Worm (Caenorhabditis elegans): ENCODE measurements around the gene kin-20.
A peak's percentile ranks its signal among the peaks of the same experiment; 100 is the strongest.

Gene kin-20

DNA sequence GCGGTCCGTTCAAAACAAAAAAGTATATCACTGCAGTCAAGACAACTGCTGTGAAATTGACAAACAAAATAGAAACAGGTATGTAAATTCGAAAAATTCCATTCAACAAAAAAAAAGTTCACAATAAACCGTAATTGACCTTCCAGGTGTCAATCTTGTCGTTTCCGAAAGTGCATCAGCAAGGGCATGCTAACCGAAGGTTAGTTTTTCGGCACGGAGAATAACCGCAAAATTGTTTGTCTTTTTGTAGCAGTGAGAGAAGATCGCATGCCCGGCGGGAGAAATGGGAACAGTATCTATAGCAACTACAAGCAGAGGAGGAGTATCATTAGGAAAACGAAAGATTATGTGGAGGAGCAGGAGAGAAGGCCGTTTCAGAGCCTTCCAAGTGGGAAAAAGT is 35.1 kb upstream of the kin-20 start:
- no peak for TF ChIP-seq blmp-1 (tag; optimal IDR thresholded peaks at IDR 0.05)
- no peak for TF ChIP-seq ceh-39 (tag; optimal IDR thresholded peaks at IDR 0.05)
- TF ChIP-seq unc-62 (GFP tag; optimal IDR thresholded peaks at IDR 0.05) = no peak
- TF ChIP-seq ceh-43 (GFP tag; optimal IDR thresholded peaks at IDR 0.05) = no peak
- no peak for TF ChIP-seq nhr-28 (tag; optimal IDR thresholded peaks at IDR 0.05)
- TF ChIP-seq pha-4 (tag; optimal IDR thresholded peaks at IDR 0.05) = no peak
- no peak for TF ChIP-seq nhr-237 (tag; optimal IDR thresholded peaks at IDR 0.05)
- TF ChIP-seq cnd-1 (tag; optimal IDR thresholded peaks at IDR 0.05) = no peak
- no peak for TF ChIP-seq M03D4.4 (tag; optimal IDR thresholded peaks at IDR 0.05)
- TF ChIP-seq hlh-1 (tag; optimal IDR thresholded peaks at IDR 0.05) = no peak
- TF ChIP-seq unc-120 (tag; optimal IDR thresholded peaks at IDR 0.05; ENCODE audit: poor library complexity, severe bottlenecking) = no peak
- TF ChIP-seq snpc-4 (tag; optimal IDR thresholded peaks at IDR 0.05) = no peak

DNA sequence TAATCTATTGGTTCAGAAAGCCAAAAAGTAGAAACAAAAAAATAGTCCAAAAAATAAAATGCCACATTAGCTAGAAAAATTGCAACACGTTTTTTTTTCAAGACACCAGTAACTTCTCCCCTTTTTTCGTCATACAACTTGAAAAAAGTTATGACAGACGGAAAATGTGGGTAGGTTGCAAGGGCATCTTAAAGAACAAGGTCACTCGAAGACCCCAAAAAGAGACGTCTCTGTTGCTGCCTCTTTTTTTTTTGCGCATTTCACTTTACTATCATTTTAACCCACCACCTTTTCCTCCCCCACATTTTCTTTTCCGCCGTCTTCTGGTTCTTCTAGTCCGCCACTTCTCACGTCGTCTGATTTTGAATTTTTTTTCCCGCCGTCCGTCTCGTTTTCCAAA is 34.5 kb upstream of the kin-20 start:
- TF ChIP-seq mab-5 (tag; optimal IDR thresholded peaks at IDR 0.05) (no peak), lin-13 (tag; optimal IDR thresholded peaks at IDR 0.05) (no peak), blmp-1 (tag; optimal IDR thresholded peaks at IDR 0.05) (no peak), unc-39 (tag; optimal IDR thresholded peaks at IDR 0.05) (no peak), drap-1 (GFP tag; optimal IDR thresholded peaks at IDR 0.05) (no peak), nhr-28 (tag; optimal IDR thresholded peaks at IDR 0.05) (no peak), hlh-1 (tag; optimal IDR thresholded peaks at IDR 0.05) (no peak), M03D4.4 (tag; optimal IDR thresholded peaks at IDR 0.05) (no peak), ceh-43 (GFP tag; optimal IDR thresholded peaks at IDR 0.05) (no peak), mep-1 (tag; optimal IDR thresholded peaks at IDR 0.05) (no peak), unc-120 (tag; optimal IDR thresholded peaks at IDR 0.05; ENCODE audit: poor library complexity, severe bottlenecking) (no peak)

- no peak for TF ChIP-seq M03D4.4 (tag; optimal IDR thresholded peaks at IDR 0.05)
- TF ChIP-seq tbx-8 (GFP tag; optimal IDR thresholded peaks at IDR 0.05) = no peak
- no peak for TF ChIP-seq ham-2 (GFP tag; optimal IDR thresholded peaks at IDR 0.05)
- TF ChIP-seq nhr-12 (tag; optimal IDR thresholded peaks at IDR 0.05) = no peak
- TF ChIP-seq unc-62 (GFP tag; optimal IDR thresholded peaks at IDR 0.05) = no peak
- TF ChIP-seq nhr-28 (tag; optimal IDR thresholded peaks at IDR 0.05) = no peak
- no peak for TF ChIP-seq nhr-76 (tag; optimal IDR thresholded peaks at IDR 0.05)
- TF ChIP-seq ceh-83 (GFP tag; optimal IDR thresholded peaks at IDR 0.05) = no peak
- no peak for TF ChIP-seq lin-13 (tag; optimal IDR thresholded peaks at IDR 0.05)
- no peak for TF ChIP-seq elt-3 (tag; optimal IDR thresholded peaks at IDR 0.05)
- TF ChIP-seq cnd-1 (tag; optimal IDR thresholded peaks at IDR 0.05) = no peak
- no peak for TF ChIP-seq blmp-1 (tag; optimal IDR thresholded peaks at IDR 0.05)
- TF ChIP-seq zip-8 (tag; optimal IDR thresholded peaks at IDR 0.05) = no peak
- TF ChIP-seq nhr-2 (tag; optimal IDR thresholded peaks at IDR 0.05) = no peak
- no peak for TF ChIP-seq mep-1 (tag; optimal IDR thresholded peaks at IDR 0.05)
- TF ChIP-seq sem-2 (GFP tag; optimal IDR thresholded peaks at IDR 0.05) = no peak
- TF ChIP-seq lin-32 (GFP tag; optimal IDR thresholded peaks at IDR 0.05) = no peak
Observed at ce11 chrX:15310986-15311385, 33.4 kb upstream of the kin-20 start.

- TF ChIP-seq flh-1 (GFP tag; optimal IDR thresholded peaks at IDR 0.05) = no peak
- TF ChIP-seq hlh-1 (tag; optimal IDR thresholded peaks at IDR 0.05) = no peak
- TF ChIP-seq mls-2 (tag; optimal IDR thresholded peaks at IDR 0.05) = peak; percentile 45
- TF ChIP-seq ham-2 (GFP tag; optimal IDR thresholded peaks at IDR 0.05) = peak; percentile 97
- TF ChIP-seq unc-62 (GFP tag; optimal IDR thresholded peaks at IDR 0.05) = peak; percentile 9
- TF ChIP-seq ceh-83 (GFP tag; optimal IDR thresholded peaks at IDR 0.05) = no peak
- TF ChIP-seq blmp-1 (tag; optimal IDR thresholded peaks at IDR 0.05) = peak; percentile 99
- peak; percentile 6 for TF ChIP-seq sptf-1 (tag; optimal IDR thresholded peaks at IDR 0.05)
- TF ChIP-seq elt-1 (tag; optimal IDR thresholded peaks at IDR 0.05; ENCODE audit: borderline replicate concordance, insufficient read depth) = peak; percentile 47
Observed at ce11 chrX:15310330-15310776, 32.8 kb upstream of the kin-20 start.

- TF ChIP-seq nhr-2 (tag; optimal IDR thresholded peaks at IDR 0.05) (peak; percentile 65), ceh-39 (tag; optimal IDR thresholded peaks at IDR 0.05) (no peak), hlh-1 (tag; optimal IDR thresholded peaks at IDR 0.05) (no peak), flh-1 (GFP tag; optimal IDR thresholded peaks at IDR 0.05) (no peak), ham-2 (GFP tag; optimal IDR thresholded peaks at IDR 0.05) (no peak), ceh-43 (GFP tag; optimal IDR thresholded peaks at IDR 0.05) (no peak)
Observed at ce11 chrX:15309138-15309537, 31.6 kb upstream of the kin-20 start, which contains the start of gene nhr-91. TSS of gene nhr-91 (plus strand) at chrX:15309369.

Measured in whole organism, mixed stage, embryonic.